Fruit fly (Drosophila melanogaster) whole organism, embryonic: ENCODE results near the gene CG32259.

Source experiments
- Ada2b ChIP-seq: fragments of 200-800 bp; sonication (Bioruptor generic); IDR thresholded peaks from 2 replicates; pipeline ENCODE4 v1.3.6; 2022; ENCODE audit warnings: missing biosample characterization, missing genetic modification characterization
- B-H1 ChIP-seq: fragments of 200-800 bp; sonication (Bioruptor generic); IDR thresholded peaks from 3 replicates; pipeline ENCODE4 v1.3.6; 2022; ENCODE audit warnings: missing biosample characterization, missing genetic modification characterization
- CG10462 ChIP-seq: fragments of 200-800 bp; sonication (Bioruptor generic); optimal IDR thresholded peaks from 2 replicates; lab custom pipeline; 2016; ENCODE audit warnings: missing biosample characterization, missing genetic modification characterization
- CG10654 ChIP-seq: fragments of 200-800 bp; sonication (Bioruptor generic); optimal IDR thresholded peaks from 2 replicates; lab custom pipeline; 2016; ENCODE audit warnings: missing biosample characterization, missing genetic modification characterization
- CG11398 ChIP-seq: fragments of 200-800 bp; sonication (Bioruptor generic); optimal IDR thresholded peaks from 2 replicates; lab custom pipeline; 2016; ENCODE audit warnings: missing biosample characterization, missing genetic modification characterization
- CG11560 ChIP-seq: fragments of 200-800 bp; sonication (Bioruptor generic); IDR thresholded peaks from 3 replicates; pipeline ENCODE4 v1.3.6; 2022; ENCODE audit warnings: missing biosample characterization, missing genetic modification characterization
- CG12104 ChIP-seq: fragments of 200-800 bp; sonication (Bioruptor generic); optimal IDR thresholded peaks from 3 replicates; lab custom pipeline; 2016; ENCODE audit warnings: missing biosample characterization, missing genetic modification characterization
- CG13775 ChIP-seq: fragments of 200-800 bp; sonication (Bioruptor generic); optimal IDR thresholded peaks from 3 replicates; lab custom pipeline; 2017; ENCODE audit warnings: missing biosample characterization, mild to moderate bottlenecking, missing genetic modification characterization
- CG14441 ChIP-seq: fragments of 200-800 bp; sonication (Bioruptor generic); IDR thresholded peaks from 2 replicates; pipeline ENCODE4 v1.3.6; 2022; ENCODE audit warnings: missing biosample characterization, missing genetic modification characterization
- CG14860 ChIP-seq: fragments of 200-800 bp; sonication (Bioruptor generic); IDR thresholded peaks from 3 replicates; pipeline ENCODE4 v1.3.6; 2022; ENCODE audit warnings: missing biosample characterization, missing genetic modification characterization; ENCODE audit not compliant: partially characterized antibody
- CG14965 ChIP-seq: fragments of 200-800 bp; sonication (Bioruptor generic); optimal IDR thresholded peaks from 2 replicates; lab custom pipeline; 2016; ENCODE audit warnings: missing biosample characterization, missing genetic modification characterization, borderline replicate concordance
- CG16813 ChIP-seq: fragments of 200-800 bp; sonication (Bioruptor generic); IDR thresholded peaks from 3 replicates; pipeline ENCODE4 v1.3.6; 2022; ENCODE audit warnings: missing biosample characterization, missing genetic modification characterization; ENCODE audit not compliant: partially characterized antibody
- CG18011 ChIP-seq: fragments of 200-800 bp; sonication (Bioruptor generic); optimal IDR thresholded peaks from 2 replicates; lab custom pipeline; 2017; ENCODE audit warnings: missing biosample characterization, missing genetic modification characterization, mild to moderate bottlenecking, moderate library complexity, missing genotype
- CG18599 ChIP-seq: fragments of 200-800 bp; sonication (Bioruptor generic); optimal IDR thresholded peaks from 3 replicates; lab custom pipeline; 2017; ENCODE audit warnings: missing biosample characterization, missing genetic modification characterization, mild to moderate bottlenecking, moderate library complexity, missing genetic modification reagents
- CG34422 ChIP-seq: fragments of 200-800 bp; sonication (Bioruptor generic); IDR thresholded peaks from 3 replicates; pipeline ENCODE4 v1.3.6; 2022; ENCODE audit warnings: missing biosample characterization, missing genetic modification characterization
- CG4360 ChIP-seq: fragments of 200-800 bp; sonication (Bioruptor generic); IDR thresholded peaks from 2 replicates; pipeline ENCODE4 v1.3.6; 2022; ENCODE audit warnings: missing biosample characterization, missing genetic modification characterization
- CG43689 ChIP-seq: fragments of 200-800 bp; sonication (Bioruptor generic); IDR thresholded peaks from 2 replicates; pipeline ENCODE4 v1.3.6; 2022; ENCODE audit warnings: missing biosample characterization, missing genetic modification characterization
- CG4404 ChIP-seq: fragments of 200-800 bp; sonication (Bioruptor generic); IDR thresholded peaks from 2 replicates; pipeline ENCODE4 v1.3.6; 2022; ENCODE audit warnings: missing biosample characterization, missing genetic modification characterization
- CG4820 ChIP-seq: fragments of 200-800 bp; sonication (Bioruptor generic); optimal IDR thresholded peaks from 3 replicates; lab custom pipeline; 2016; ENCODE audit warnings: missing biosample characterization, missing genetic modification characterization
- CG4854 ChIP-seq: fragments of 200-800 bp; sonication (Bioruptor generic); optimal IDR thresholded peaks from 2 replicates; lab custom pipeline; 2016; ENCODE audit warnings: missing biosample characterization, missing genetic modification characterization, inconsistent platforms
- CG5245 ChIP-seq: fragments of 200-800 bp; sonication (Bioruptor generic); optimal IDR thresholded peaks from 3 replicates; lab custom pipeline; 2016; ENCODE audit warnings: missing biosample characterization, missing genetic modification characterization
- CG7357 ChIP-seq: fragments of 200-800 bp; sonication (Bioruptor generic); IDR thresholded peaks from 3 replicates; pipeline ENCODE4 v1.3.6; 2022; ENCODE audit warnings: missing biosample characterization, missing genetic modification characterization
- CG7928 ChIP-seq: fragments of 200-800 bp; sonication (Bioruptor generic); optimal IDR thresholded peaks from 2 replicates; lab custom pipeline; 2017; ENCODE audit warnings: missing biosample characterization, mild to moderate bottlenecking, missing genetic modification characterization
- CG9437 ChIP-seq: fragments of 200-800 bp; sonication (Bioruptor generic); optimal IDR thresholded peaks from 2 replicates; lab custom pipeline; 2018; ENCODE audit warnings: missing biosample characterization, mild to moderate bottlenecking, missing genetic modification characterization
- CG9817 ChIP-seq: fragments of 200-800 bp; sonication (Bioruptor generic); optimal IDR thresholded peaks from 2 replicates; lab custom pipeline; 2018; ENCODE audit warnings: missing biosample characterization, mild to moderate bottlenecking, missing genetic modification characterization, moderate library complexity
- CHES-1-like ChIP-seq: fragments of 200-800 bp; sonication (Bioruptor generic); optimal IDR thresholded peaks from 2 replicates; lab custom pipeline; 2016; ENCODE audit warnings: missing biosample characterization, missing genetic modification characterization
- Drgx ChIP-seq: fragments of 200-800 bp; sonication (Bioruptor generic); IDR thresholded peaks from 2 replicates; pipeline ENCODE4 v1.3.6; 2022; ENCODE audit warnings: missing biosample characterization, missing genetic modification characterization
- Hey ChIP-seq: fragments of 200-800 bp; sonication (Bioruptor generic); optimal IDR thresholded peaks from 3 replicates; lab custom pipeline; 2018; ENCODE audit warnings: missing biosample characterization, mild to moderate bottlenecking, missing genetic modification characterization
- Hr39 ChIP-seq: fragments of >200 bp; optimal IDR thresholded peaks from 2 replicates; lab custom pipeline; 2017
- Taf1 ChIP-seq: fragments of 200-800 bp; sonication (Bioruptor generic); IDR thresholded peaks from 2 replicates; pipeline ENCODE4 v1.3.6; 2022; ENCODE audit warnings: missing biosample characterization, missing genetic modification characterization
- ash1 ChIP-seq: fragments of 200-800 bp; sonication (Bioruptor generic); optimal IDR thresholded peaks from 2 replicates; lab custom pipeline; 2018; ENCODE audit warnings: missing biosample characterization, mild to moderate bottlenecking, missing genetic modification characterization
- bowl ChIP-seq: fragments of 200-800 bp; sonication (Bioruptor generic); IDR thresholded peaks from 2 replicates; pipeline ENCODE4 v1.3.6; 2022; ENCODE audit warnings: missing biosample characterization, missing genetic modification characterization
- chn ChIP-seq: fragments of 200-800 bp; sonication (Bioruptor generic); optimal IDR thresholded peaks from 2 replicates; lab custom pipeline; 2016; ENCODE audit warnings: missing biosample characterization, missing genetic modification characterization
- cwo ChIP-seq: fragments of 200-800 bp; sonication (Bioruptor generic); optimal IDR thresholded peaks from 3 replicates; lab custom pipeline; 2017; ENCODE audit warnings: missing biosample characterization, missing genetic modification characterization, mild to moderate bottlenecking, moderate library complexity, missing genetic modification reagents
- ewg ChIP-seq: fragments of 200-800 bp; sonication (Bioruptor generic); optimal IDR thresholded peaks from 3 replicates; lab custom pipeline; 2017; ENCODE audit warnings: mild to moderate bottlenecking, missing biosample characterization, missing genetic modification reagents, missing genetic modification characterization
- exex ChIP-seq: fragments of 200-800 bp; sonication (Bioruptor generic); optimal IDR thresholded peaks from 4 replicates; lab custom pipeline; 2018; ENCODE audit warnings: missing biosample characterization, mild to moderate bottlenecking, missing genetic modification characterization, moderate library complexity
- hbn ChIP-seq: fragments of 200-800 bp; sonication (Bioruptor generic); IDR thresholded peaks from 2 replicates; pipeline ENCODE4 v1.3.6; 2022; ENCODE audit warnings: missing biosample characterization, missing genetic modification characterization; ENCODE audit not compliant: partially characterized antibody
- lbe ChIP-seq: fragments of 200-800 bp; sonication (Bioruptor generic); optimal IDR thresholded peaks from 2 replicates; lab custom pipeline; 2016; ENCODE audit warnings: missing biosample characterization, mild to moderate bottlenecking, missing genetic modification characterization
- nerfin-1 ChIP-seq: fragments of 200-800 bp; sonication (Bioruptor generic); optimal IDR thresholded peaks from 3 replicates; lab custom pipeline; 2019; ENCODE audit warnings: missing biosample characterization, mild to moderate bottlenecking, missing genetic modification characterization, moderate library complexity
- oc ChIP-seq: fragments of 200-800 bp; sonication (Bioruptor generic); optimal IDR thresholded peaks from 2 replicates; lab custom pipeline; 2018; ENCODE audit warnings: missing biosample characterization, mild to moderate bottlenecking, missing genetic modification characterization, moderate library complexity
- org-1 ChIP-seq: fragments of 200-800 bp; sonication (Bioruptor generic); optimal IDR thresholded peaks from 2 replicates; lab custom pipeline; 2017; ENCODE audit warnings: missing biosample characterization, missing genetic modification characterization
- pb ChIP-seq: fragments of 200-800 bp; sonication (Bioruptor generic); optimal IDR thresholded peaks from 3 replicates; lab custom pipeline; 2016; ENCODE audit warnings: missing biosample characterization, missing genetic modification characterization
- pros ChIP-seq: fragments of 200-800 bp; sonication (Bioruptor generic); optimal IDR thresholded peaks from 3 replicates; lab custom pipeline; 2019; ENCODE audit warnings: missing biosample characterization, mild to moderate bottlenecking, missing genetic modification characterization, moderate library complexity
- row ChIP-seq: fragments of 200-800 bp; sonication (Bioruptor generic); IDR thresholded peaks from 3 replicates; pipeline ENCODE4 v1.3.6; 2022; ENCODE audit warnings: missing biosample characterization, missing genetic modification characterization
- salm ChIP-seq: fragments of 200-800 bp; sonication (Bioruptor generic); optimal IDR thresholded peaks from 2 replicates; lab custom pipeline; 2018; ENCODE audit warnings: missing biosample characterization, mild to moderate bottlenecking, missing genetic modification characterization
- sens ChIP-seq: fragments of 200-800 bp; sonication (Bioruptor generic); peaks from one replicate; lab custom pipeline; 2016; ENCODE audit warnings: missing biosample characterization, missing genetic modification characterization
- ssp ChIP-seq: fragments of 200-800 bp; sonication (Bioruptor generic); IDR thresholded peaks from 2 replicates; pipeline ENCODE4 v1.3.6; 2022; ENCODE audit warnings: missing biosample characterization, missing genetic modification characterization
- stwl ChIP-seq: fragments of 200-800 bp; sonication (Bioruptor generic); optimal IDR thresholded peaks from 3 replicates; lab custom pipeline; 2018; ENCODE audit warnings: missing biosample characterization, mild to moderate bottlenecking, missing genetic modification characterization, moderate library complexity
- tap ChIP-seq: fragments of 200-800 bp; optimal IDR thresholded peaks from 3 replicates; lab custom pipeline; 2019; ENCODE audit warnings: missing biosample characterization, mild to moderate bottlenecking, missing genetic modification characterization, moderate library complexity
- tna ChIP-seq: fragments of 200-800 bp; sonication (Bioruptor generic); IDR thresholded peaks from 2 replicates; pipeline ENCODE4 v1.3.6; 2022; ENCODE audit warnings: missing biosample characterization, missing genetic modification characterization; ENCODE audit not compliant: partially characterized antibody
- unc-4 ChIP-seq: fragments of 200-800 bp; sonication (Bioruptor generic); IDR thresholded peaks from 2 replicates; pipeline ENCODE4 v1.3.6; 2022; ENCODE audit warnings: missing biosample characterization, missing genetic modification characterization; ENCODE audit not compliant: partially characterized antibody
- zfh1 ChIP-seq: fragments of 200-800 bp; sonication (Bioruptor generic); IDR thresholded peaks from 3 replicates; pipeline ENCODE4 v1.3.6; 2022; ENCODE audit warnings: missing biosample characterization, missing genetic modification characterization

The CG32259 gene

dm6 chr3L:4070996-4071379 lies 1.8 kb downstream of the CG32259 start (continued):
- peak; percentile 6; the same call in 1 of the 2 replicates for TF ChIP-seq CG4404 (GFP tag; lab: Robert Waterston, UW)
- TF ChIP-seq cwo (GFP tag; lab: Kevin White, UChicago), result no peak
- TF ChIP-seq Drgx (GFP tag; lab: Robert Waterston, UW), result peak; percentile 91
- no peak for TF ChIP-seq pros (GFP tag; lab: Kevin White, UChicago)
- TF ChIP-seq pb (GFP tag; lab: Kevin White, UChicago), result no peak
- TF ChIP-seq bowl (GFP tag; lab: Robert Waterston, UW), result peak; percentile 29; the same call in 1 of the 2 replicates
- no peak for TF ChIP-seq stwl (tag; lab: Kevin White, UChicago)
- TF ChIP-seq CG9437 (GFP tag; lab: Kevin White, UChicago), result peak; percentile 8
- TF ChIP-seq CG7357 (GFP tag; lab: Robert Waterston, UW), result peak; percentile 49; the same call in 2 of the 3 replicates
- TF ChIP-seq Hr39 (lab: Kevin White, UChicago), result no peak
- TF ChIP-seq Ada2b (GFP tag; lab: Robert Waterston, UW), result peak; percentile 83
- no peak for TF ChIP-seq ash1 (GFP tag; lab: Kevin White, UChicago)
- TF ChIP-seq nerfin-1 (tag; lab: Kevin White, UChicago), result no peak
- TF ChIP-seq oc (tag; lab: Kevin White, UChicago), result peak; percentile 54
- TF ChIP-seq salm (tag; lab: Kevin White, UChicago), result no peak
- peak; percentile 50 for TF ChIP-seq CG10654 (GFP tag; lab: Kevin White, UChicago)
- TF ChIP-seq exex (tag; lab: Kevin White, UChicago), result no peak
- TF ChIP-seq CG14860 (GFP tag; lab: Robert Waterston, UW), result no peak
- TF ChIP-seq sens (GFP tag; lab: Kevin White, UChicago), result no peak
- TF ChIP-seq ewg, result peak; percentile 71
- no peak for TF ChIP-seq CG16813 (GFP tag; lab: Robert Waterston, UW)
- TF ChIP-seq CG11398 (GFP tag; lab: Kevin White, UChicago), result no peak
- TF ChIP-seq B-H1 (GFP tag; lab: Robert Waterston, UW), result peak; percentile 74
- peak; percentile 55 for TF ChIP-seq CG43689 (GFP tag; lab: Robert Waterston, UW)
- no peak for TF ChIP-seq org-1 (GFP tag; lab: Kevin White, UChicago)
- no peak for TF ChIP-seq CG18011 (GFP tag; lab: Kevin White, UChicago)
- TF ChIP-seq CG4854, result no peak
- TF ChIP-seq CG34422 (GFP tag; lab: Robert Waterston, UW), result peak; percentile 6; the same call in 1 of the 3 replicates
- no peak for TF ChIP-seq CG11560 (tag; lab: Robert Waterston, UW)
- TF ChIP-seq lbe, result peak; percentile 62
- TF ChIP-seq Hey (tag; lab: Kevin White, UChicago), result no peak
- peak; percentile 56 for TF ChIP-seq CG9817 (tag; lab: Kevin White, UChicago)
- no peak for TF ChIP-seq CG14965 (GFP tag; lab: Kevin White, UChicago)
- TF ChIP-seq CG13775 (GFP tag; lab: Kevin White, UChicago), result no peak
- no peak for TF ChIP-seq CG10462 (GFP tag; lab: Kevin White, UChicago)
- no peak for TF ChIP-seq hbn (GFP tag; lab: Robert Waterston, UW)
- TF ChIP-seq CG4360 (GFP tag; lab: Robert Waterston, UW), result no peak
- TF ChIP-seq unc-4 (GFP tag; lab: Robert Waterston, UW), result no peak
- TF ChIP-seq CG5245 (GFP tag; lab: Kevin White, UChicago), result peak; percentile 62
- TF ChIP-seq chn (GFP tag; lab: Kevin White, UChicago), result peak; percentile 23
- TF ChIP-seq CG12104 (GFP tag; lab: Kevin White, UChicago), result no peak
- peak; percentile 54; the same call in 1 of the 2 replicates for TF ChIP-seq Taf1 (GFP tag; lab: Robert Waterston, UW)
- peak; percentile 53 for TF ChIP-seq CG4820 (GFP tag; lab: Kevin White, UChicago)
- TF ChIP-seq row (GFP tag; lab: Robert Waterston, UW), result peak; percentile 69
- TF ChIP-seq zfh1 (GFP tag; lab: Robert Waterston, UW), result peak; percentile 87
- no peak for TF ChIP-seq ssp (GFP tag; lab: Robert Waterston, UW)
- TF ChIP-seq CG14441, result peak; percentile 66
- peak; percentile 57 for TF ChIP-seq tap
- TF ChIP-seq tna, result no peak
- peak; percentile 66 for TF ChIP-seq CG18599 (GFP tag; lab: Kevin White, UChicago)
- TF ChIP-seq CHES-1-like (GFP tag; lab: Kevin White, UChicago), result no peak
- no peak for TF ChIP-seq CG7928 (GFP tag; lab: Kevin White, UChicago)
